Worm (Caenorhabditis elegans): ENCODE results near the gene col-72.

Gene col-72

DNA sequence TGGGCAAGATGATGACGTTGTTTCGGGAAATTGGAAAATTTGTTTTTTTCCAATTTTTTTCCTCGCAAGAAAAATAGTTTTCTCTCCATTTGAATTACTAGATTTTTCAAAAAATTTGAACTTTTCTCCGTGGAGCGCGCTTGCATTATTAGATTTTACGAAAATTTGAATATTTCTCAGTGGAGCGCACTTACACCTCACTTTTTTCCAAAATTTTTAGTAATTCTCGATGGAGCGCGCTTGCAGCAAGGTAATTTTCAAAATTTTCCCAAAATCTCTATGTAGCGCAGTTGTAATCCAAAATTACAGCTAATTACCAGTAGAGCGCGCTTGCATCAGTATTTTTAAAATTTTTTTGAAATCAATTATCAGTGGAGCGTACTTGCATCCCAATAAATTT is 30.7 kb upstream of the col-72 start:
- TF ChIP-seq R02D3.7 (tag; optimal IDR thresholded peaks at IDR 0.05): no peak
- TF ChIP-seq lin-38 (GFP tag; IDR thresholded peaks at IDR 0.05): peak; percentile 82
- TF ChIP-seq daf-16 (GFP tag; optimal IDR thresholded peaks at IDR 0.05): no peak
- no peak for TF ChIP-seq daf-16 (tag; optimal IDR thresholded peaks at IDR 0.05)
- TF ChIP-seq tra-1 (GFP tag; IDR thresholded peaks at IDR 0.05): no peak
- TF ChIP-seq nhr-41 (GFP tag; IDR thresholded peaks at IDR 0.05): no peak
- no peak for TF ChIP-seq hlh-30 (tag; optimal IDR thresholded peaks at IDR 0.05; ENCODE audit: insufficient read depth)

DNA sequence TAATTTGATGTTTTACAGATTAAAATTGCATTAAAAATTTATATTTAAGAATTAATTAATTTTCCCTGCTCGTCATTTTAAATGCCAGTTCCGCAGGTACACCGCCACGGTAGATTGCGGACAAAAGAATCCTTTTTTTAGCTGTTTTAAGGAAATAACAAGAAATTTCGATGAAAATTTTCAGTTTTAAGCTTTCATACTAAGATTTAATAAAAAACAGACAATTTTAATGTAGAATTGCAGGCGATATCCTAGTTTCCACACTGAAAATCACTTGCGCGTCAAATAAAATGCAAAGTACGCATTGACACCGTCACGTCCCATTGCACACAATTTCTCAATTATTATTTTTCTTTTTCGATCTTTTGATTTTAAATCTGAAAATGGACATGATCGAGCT is 29.5 kb upstream of the col-72 start, which contains the start of gene dnc-3:
Gene dnc-3 (plus strand): TSS at position 272 of the 400 bp plus-strand sequence.
- peak; percentile 11; the same call in 1 of the 2 replicates for TF ChIP-seq pha-4 (GFP tag; IDR thresholded peaks at IDR 0.05)
- no peak for TF ChIP-seq pha-4 (tag; optimal IDR thresholded peaks at IDR 0.05)
- peak; percentile 40 for TF ChIP-seq hlh-11 (tag; optimal IDR thresholded peaks at IDR 0.05)
- peak; percentile 40; the same call in 1 of the 2 replicates for TF ChIP-seq hmg-1.1 (GFP tag; IDR thresholded peaks at IDR 0.05)
- TF ChIP-seq zag-1 (tag; optimal IDR thresholded peaks at IDR 0.05): no peak
- TF ChIP-seq nhr-11 (tag; optimal IDR thresholded peaks at IDR 0.05): peak; percentile 25
- TF ChIP-seq lin-29 (GFP tag; IDR thresholded peaks at IDR 0.05): no peak
- TF ChIP-seq lin-38 (GFP tag; IDR thresholded peaks at IDR 0.05): peak; percentile 69
- peak; percentile 26 for TF ChIP-seq rbr-2 (tag; optimal IDR thresholded peaks at IDR 0.05)
- peak; percentile 48 for TF ChIP-seq dve-1 (tag; optimal IDR thresholded peaks at IDR 0.05; ENCODE audit: insufficient read depth)
- TF ChIP-seq aha-1 (tag): peak; percentile 72
- peak; percentile 39 for TF ChIP-seq F37D6.2 (tag; optimal IDR thresholded peaks at IDR 0.05)
- peak in 1 of 2 experiments; percentile 71 for TF ChIP-seq lsy-2 (tag; optimal IDR thresholded peaks at IDR 0.05)
- TF ChIP-seq dpl-1 (GFP tag; optimal IDR thresholded peaks at IDR 0.05): peak; percentile 16
- 0 out of 2 replicates have a peak, but pooled peaks have one; percentile 30 for TF ChIP-seq T26A8.4 (GFP tag; IDR thresholded peaks at IDR 0.05)
- TF ChIP-seq zip-2 (tag; optimal IDR thresholded peaks at IDR 0.05): peak; percentile 21
- no peak for TF ChIP-seq mxl-3 (GFP tag; optimal IDR thresholded peaks at IDR 0.05)
- peak; percentile 66 for TF ChIP-seq mep-1 (tag; optimal IDR thresholded peaks at IDR 0.05)
- no peak for TF ChIP-seq ZK546.5 (tag; optimal IDR thresholded peaks at IDR 0.05)
- TF ChIP-seq aly-2 (tag; optimal IDR thresholded peaks at IDR 0.05): no peak

- TF ChIP-seq hlh-11 (tag; optimal IDR thresholded peaks at IDR 0.05): peak; percentile 18
- TF ChIP-seq unc-62 (GFP tag; optimal IDR thresholded peaks at IDR 0.05 in 1 of 2): peak in 1 of 2 experiments; percentile 7
- no peak for TF ChIP-seq unc-62 (tag; optimal IDR thresholded peaks at IDR 0.05)
- peak; percentile 21; the same call in 1 of the 2 replicates for TF ChIP-seq dmd-6 (GFP tag; IDR thresholded peaks at IDR 0.05)
- no peak for TF ChIP-seq arid-1 (GFP tag; conservative IDR thresholded peaks at IDR 0.05)
- TF ChIP-seq daf-19 (GFP tag; conservative IDR thresholded peaks at IDR 0.05): no peak
- TF ChIP-seq pqm-1 (tag; optimal IDR thresholded peaks at IDR 0.05): peak; percentile 13
- TF ChIP-seq daf-16 (GFP tag; optimal IDR thresholded peaks at IDR 0.05): no peak
- TF ChIP-seq daf-16 (tag; optimal IDR thresholded peaks at IDR 0.05): peak; percentile 28
- TF ChIP-seq zfp-3 (GFP tag; conservative IDR thresholded peaks at IDR 0.05): no peak
Measured at ce11 chrII:3550352-3550751, 26.4 kb upstream of the col-72 start, which contains the start of gene W10G11.19. Gene W10G11.19, plus strand, starts transcription at chrII:3550652.

ce11 chrII:3547282-3547681 is 23.3 kb upstream of the col-72 start:
- TF ChIP-seq set-16 (GFP tag; IDR thresholded peaks at IDR 0.05): peak; percentile 41; the same call in 1 of the 2 replicates
- TF ChIP-seq daf-16 (GFP tag; optimal IDR thresholded peaks at IDR 0.05): no peak
- TF ChIP-seq daf-16 (tag; optimal IDR thresholded peaks at IDR 0.05): no peak
- TF ChIP-seq D1046.2 (GFP tag; IDR thresholded peaks at IDR 0.05): no peak
- TF ChIP-seq ces-1 (GFP tag; optimal IDR thresholded peaks at IDR 0.05): no peak
- no peak for TF ChIP-seq pha-4 (GFP tag; IDR thresholded peaks at IDR 0.05)
- no peak for TF ChIP-seq pha-4 (tag; optimal IDR thresholded peaks at IDR 0.05)
- no peak for TF ChIP-seq nhr-111 (GFP tag; optimal IDR thresholded peaks at IDR 0.05)
- no peak for TF ChIP-seq nhr-48 (tag; optimal IDR thresholded peaks at IDR 0.05)
- TF ChIP-seq lin-15B (tag; optimal IDR thresholded peaks at IDR 0.05): no peak
- TF ChIP-seq nhr-42 (GFP tag; IDR thresholded peaks at IDR 0.05): no peak
- no peak for TF ChIP-seq F26F4.8 (GFP tag; conservative IDR thresholded peaks at IDR 0.05)
- no peak for TF ChIP-seq F37D6.2 (tag; optimal IDR thresholded peaks at IDR 0.05)
- no peak for TF ChIP-seq daf-12 (tag; optimal IDR thresholded peaks at IDR 0.05)
- TF ChIP-seq dmd-9 (GFP tag; IDR thresholded peaks at IDR 0.05): no peak
- TF ChIP-seq nhr-76 (tag; optimal IDR thresholded peaks at IDR 0.05): no peak
- TF ChIP-seq jun-1 (tag; optimal IDR thresholded peaks at IDR 0.05): no peak
- TF ChIP-seq mes-2 (tag; optimal IDR thresholded peaks at IDR 0.05; ENCODE audit: poor library complexity, severe bottlenecking): no peak
- TF ChIP-seq zip-11 (GFP tag; IDR thresholded peaks at IDR 0.05): no peak
- TF ChIP-seq dve-1 (tag; optimal IDR thresholded peaks at IDR 0.05; ENCODE audit: insufficient read depth): peak; percentile 33

Measured in whole organism, L4 larva.